Fruit fly (Drosophila melanogaster): ENCODE measurements around the gene RpL30.

DNA sequence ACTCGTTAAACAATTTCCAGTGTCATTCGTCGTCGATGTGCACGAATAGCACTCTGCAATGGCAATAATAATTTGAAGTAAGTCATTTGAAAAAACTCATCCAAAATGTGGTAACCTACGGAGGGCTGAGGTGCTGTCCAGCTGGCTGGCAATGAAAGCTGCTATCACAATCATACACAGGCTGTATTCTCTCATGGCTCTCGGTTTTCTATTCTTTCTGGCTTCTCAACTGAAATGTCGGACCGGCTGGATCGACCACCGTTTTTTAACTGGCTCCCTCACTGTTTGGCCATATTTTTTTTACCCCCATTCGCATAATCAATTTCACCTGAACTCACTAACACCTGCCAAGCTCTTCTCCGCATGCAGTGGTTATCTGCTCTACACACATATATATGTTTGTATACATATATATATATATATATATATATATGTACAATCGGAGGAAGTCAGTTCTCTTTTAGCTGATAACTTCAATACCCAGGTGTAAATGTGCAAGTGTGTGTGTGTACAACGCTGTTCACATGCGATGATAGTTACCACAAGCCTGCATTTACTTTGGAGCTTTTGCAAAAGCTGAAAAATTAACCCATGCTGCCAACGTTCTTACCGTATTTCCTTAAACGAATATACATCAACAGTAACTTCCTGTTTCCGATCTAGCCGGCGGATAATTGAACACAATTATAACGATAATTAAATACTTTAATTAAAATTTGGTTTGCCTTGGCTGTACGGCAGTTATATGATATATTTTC is 13.3 kb downstream of the RpL30 start, which contains the start of gene CG10650:
- TF ChIP-seq Dll (optimal IDR thresholded peaks at IDR 0.05) (no peak), EcR (GFP tag; optimal IDR thresholded peaks at IDR 0.05) (no peak), CG8478 (optimal IDR thresholded peaks at IDR 0.05) (no peak), psq (optimal IDR thresholded peaks at IDR 0.05) (no peak), usp (GFP tag; optimal IDR thresholded peaks at IDR 0.05) (no peak)

Data from whole organism.